Worm (Caenorhabditis elegans) whole organism, L2 larva: Measurements from ENCODE around the gene npr-20.

Source experiments
- C34F6.9 ChIP-seq: fragments of 150-350 bp; optimal IDR thresholded peaks from 2 replicates; lab custom pipeline; 2014; ENCODE audit warnings: missing biosample characterization, missing genetic modification characterization
- F13H6.1 ChIP-seq: sonication (generic microtip); optimal IDR thresholded peaks from 2 replicates; lab custom pipeline; 2016; ENCODE audit warnings: missing genetic modification characterization, missing compliant biosample characterization
- R02D3.7 ChIP-seq: fragments of 150-350 bp; optimal IDR thresholded peaks from 2 replicates; lab custom pipeline; 2014; ENCODE audit warnings: missing biosample characterization, missing genetic modification characterization
- ZK546.5 ChIP-seq: sonication (generic microtip); optimal IDR thresholded peaks from 2 replicates; lab custom pipeline; 2017; ENCODE audit warnings: missing biosample characterization, missing genetic modification characterization
- alr-1 ChIP-seq: fragments of 150-350 bp; optimal IDR thresholded peaks from 2 replicates; lab custom pipeline; 2014; ENCODE audit warnings: missing biosample characterization, missing genetic modification characterization
- ceh-16 ChIP-seq: fragments of 150-350 bp; optimal IDR thresholded peaks from 2 replicates; lab custom pipeline; 2014; ENCODE audit warnings: missing biosample characterization, missing genetic modification characterization
- elt-1 ChIP-seq: fragments of 150-350 bp; optimal IDR thresholded peaks from 2 replicates; lab custom pipeline; 2014; ENCODE audit warnings: missing biosample characterization, missing genetic modification characterization
- elt-3 ChIP-seq: sonication (generic microtip); optimal IDR thresholded peaks from 2 replicates; lab custom pipeline; 2017; ENCODE audit warnings: missing biosample characterization, missing genetic modification characterization
- fos-1 ChIP-seq: fragments of 150-350 bp; optimal IDR thresholded peaks from 2 replicates; lab custom pipeline; 2014; ENCODE audit warnings: missing biosample characterization, missing genetic modification characterization
- gmeb-1 ChIP-seq: fragments of 150-350 bp; optimal IDR thresholded peaks from 2 replicates; lab custom pipeline; 2014; ENCODE audit warnings: missing biosample characterization, missing genetic modification characterization
- lin-11 ChIP-seq: fragments of 150-350 bp; sonication (generic microtip); optimal IDR thresholded peaks from 2 replicates; lab custom pipeline; 2014; ENCODE audit warnings: missing biosample characterization, missing genetic modification characterization, inconsistent platforms, mixed read lengths
- lin-39 ChIP-seq: fragments of 150-350 bp; optimal IDR thresholded peaks from 2 replicates; lab custom pipeline; 2014; ENCODE audit warnings: missing biosample characterization, missing genetic modification reagents, missing genetic modification characterization
- mab-5 ChIP-seq: fragments of 150-350 bp; optimal IDR thresholded peaks from 2 replicates; lab custom pipeline; 2014; ENCODE audit warnings: missing biosample characterization, missing genetic modification characterization
- mbf-1 ChIP-seq: sonication (generic microtip); optimal IDR thresholded peaks from 2 replicates; lab custom pipeline; 2017; ENCODE audit warnings: missing biosample characterization, missing genetic modification characterization
- mdl-1 ChIP-seq, 2 experiments: fragments of 150-350 bp in 1 of 2; sonication (generic microtip) in 1 of 2; optimal IDR thresholded peaks; 2 replicates each; lab custom pipeline; 2017; ENCODE audit warnings: missing biosample characterization in 2 of 2, missing genetic modification characterization in 2 of 2
- nhr-11 ChIP-seq: fragments of 150-350 bp; optimal IDR thresholded peaks from 2 replicates; lab custom pipeline; 2014; ENCODE audit warnings: missing biosample characterization, missing genetic modification characterization
- nhr-21 ChIP-seq: fragments of 150-350 bp; optimal IDR thresholded peaks from 2 replicates; lab custom pipeline; 2014; ENCODE audit warnings: missing biosample characterization, missing genetic modification characterization
- nhr-23 ChIP-seq: fragments of 150-350 bp; optimal IDR thresholded peaks from 2 replicates; lab custom pipeline; 2014; ENCODE audit warnings: missing biosample characterization, missing genetic modification reagents, missing genetic modification characterization
- nhr-237 ChIP-seq: fragments of 150-350 bp; optimal IDR thresholded peaks from 2 replicates; lab custom pipeline; 2014; ENCODE audit warnings: missing biosample characterization, missing genetic modification characterization
- nhr-6 ChIP-seq: fragments of 150-350 bp; optimal IDR thresholded peaks from 2 replicates; lab custom pipeline; 2014; ENCODE audit warnings: missing biosample characterization, missing genetic modification characterization
- peb-1 ChIP-seq: fragments of 150-350 bp; optimal IDR thresholded peaks from 2 replicates; lab custom pipeline; 2014; ENCODE audit warnings: missing biosample characterization, missing genetic modification characterization
- sem-4 ChIP-seq: fragments of 150-350 bp; optimal IDR thresholded peaks from 2 replicates; lab custom pipeline; 2014; ENCODE audit warnings: missing biosample characterization, missing genetic modification reagents, missing genetic modification characterization
- skn-1 ChIP-seq: sonication (generic microtip); optimal IDR thresholded peaks from 2 replicates; lab custom pipeline; 2017; ENCODE audit warnings: missing biosample characterization, missing genetic modification characterization
- sma-3 ChIP-seq: sonication (generic microtip); optimal IDR thresholded peaks from 2 replicates; lab custom pipeline; 2016; ENCODE audit warnings: missing genetic modification reagents, missing genetic modification characterization, missing compliant biosample characterization
- sma-9 ChIP-seq, 2 experiments: fragments of 150-350 bp in 1 of 2; sonication (generic microtip) in 1 of 2; optimal IDR thresholded peaks; 2 replicates each; lab custom pipeline; 2014 to 2016; ENCODE audit warnings: missing genetic modification characterization in 2 of 2, mild to moderate bottlenecking in 1 of 2, missing biosample characterization in 1 of 2, missing compliant biosample characterization in 1 of 2, missing genetic modification reagents in 1 of 2, moderate library complexity in 1 of 2
- snpc-4 ChIP-seq: fragments of 150-350 bp; optimal IDR thresholded peaks from 2 replicates; lab custom pipeline; 2014; ENCODE audit warnings: missing biosample characterization, missing genetic modification characterization
- unc-39 ChIP-seq: fragments of 150-350 bp; optimal IDR thresholded peaks from 2 replicates; lab custom pipeline; 2014; ENCODE audit warnings: missing biosample characterization, missing genetic modification characterization
- unc-55 ChIP-seq: fragments of 150-350 bp; sonication (generic microtip); optimal IDR thresholded peaks from 3 replicates; lab custom pipeline; 2014; ENCODE audit warnings: missing biosample characterization, missing genetic modification reagents, missing genetic modification characterization
- zag-1 ChIP-seq: fragments of 150-350 bp; optimal IDR thresholded peaks from 2 replicates; lab custom pipeline; 2014; ENCODE audit warnings: missing biosample characterization, missing genetic modification characterization
- ztf-1 ChIP-seq: fragments of 200-800 bp; sonication (Bioruptor generic); conservative IDR thresholded peaks from 2 replicates; pipeline ENCODE4 v1.3.6; 2022; ENCODE audit warnings: missing genetic modification characterization, missing compliant biosample characterization
- ztf-11 ChIP-seq: sonication (generic microtip); optimal IDR thresholded peaks from 2 replicates; lab custom pipeline; 2017; ENCODE audit warnings: missing biosample characterization, missing genetic modification characterization

Gene npr-20

DNA sequence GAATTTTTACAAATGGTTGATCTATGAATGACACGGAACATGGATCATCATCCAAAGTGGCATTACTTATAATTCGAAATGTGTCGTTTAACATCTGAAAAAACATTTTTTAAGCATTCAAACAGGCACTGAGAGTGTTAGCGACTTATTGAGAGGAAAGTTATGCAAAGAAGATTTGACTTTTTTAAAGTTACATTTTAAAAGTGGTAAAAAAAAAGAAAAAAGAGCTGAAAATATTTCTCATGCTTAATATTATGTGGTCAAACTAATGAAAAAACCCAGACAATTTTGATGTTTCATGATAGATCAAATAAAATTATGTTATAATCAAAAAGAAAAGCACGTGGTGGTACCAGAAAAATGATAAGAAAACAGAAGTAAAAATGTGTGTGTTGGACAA is at the start of gene npr-20:
npr-20 (minus strand) TSS at position 101 of the 400 bp plus-strand sequence.
- TF ChIP-seq ceh-16 (tag; lab: Kevin White, UChicago): no peak

DNA sequence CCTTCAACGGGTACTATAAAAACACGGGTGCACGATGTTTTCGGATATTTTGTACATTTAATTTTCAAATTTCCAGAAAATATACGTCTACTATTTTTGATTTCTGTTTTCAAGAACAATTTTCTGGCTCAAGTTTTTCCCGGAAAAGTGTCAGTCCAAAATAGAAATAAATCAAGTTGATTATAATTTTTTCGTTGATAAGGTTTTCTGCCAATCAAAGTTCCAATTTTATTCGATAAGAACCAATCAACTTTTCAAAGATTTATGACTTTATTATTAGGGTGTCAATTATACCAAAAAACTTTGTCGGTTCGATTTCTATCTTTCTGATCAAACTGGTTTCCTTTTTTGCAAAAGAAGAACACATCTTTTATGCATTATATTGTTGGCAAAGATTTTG is 49.7 kb upstream of the npr-20 start:
- peak; percentile 33 for TF ChIP-seq fos-1 (tag; lab: Kevin White, UChicago)
- no peak for TF ChIP-seq sma-9 (GFP tag; optimal IDR thresholded peaks at IDR 0.05; lab: Kevin White, UChicago)
- no peak for TF ChIP-seq sma-9 (tag; optimal IDR thresholded peaks at IDR 0.05; lab: Kevin White, UChicago)

- TF ChIP-seq unc-55: peak; percentile 31
- peak; percentile 3 for TF ChIP-seq nhr-21 (tag; lab: Kevin White, UChicago)
- no peak for TF ChIP-seq ZK546.5 (tag; lab: Kevin White, UChicago)
These were observed 47.6 kb upstream of the npr-20 start for ce11 chrII:8912523-8913017.

- TF ChIP-seq peb-1 (tag; lab: Kevin White, UChicago): no peak
- TF ChIP-seq unc-39 (tag; lab: Kevin White, UChicago): no peak
- TF ChIP-seq skn-1 (tag; lab: Kevin White, UChicago): no peak
- TF ChIP-seq snpc-4: no peak
- TF ChIP-seq lin-39 (tag; lab: Kevin White, UChicago): no peak
- TF ChIP-seq nhr-23: no peak
- TF ChIP-seq ceh-16 (tag; lab: Kevin White, UChicago): no peak
- TF ChIP-seq sem-4: no peak
- no peak for TF ChIP-seq zag-1 (tag; lab: Kevin White, UChicago)
- TF ChIP-seq elt-1 (tag; lab: Kevin White, UChicago): no peak
- TF ChIP-seq R02D3.7: no peak
- no peak for TF ChIP-seq sma-9 (GFP tag; optimal IDR thresholded peaks at IDR 0.05; lab: Kevin White, UChicago)
- TF ChIP-seq sma-9 (tag; optimal IDR thresholded peaks at IDR 0.05; lab: Kevin White, UChicago): no peak
- no peak for TF ChIP-seq ZK546.5 (tag; lab: Kevin White, UChicago)
- no peak for TF ChIP-seq C34F6.9 (tag; lab: Kevin White, UChicago)
- no peak for TF ChIP-seq F13H6.1 (tag; lab: Kevin White, UChicago)
- no peak for TF ChIP-seq mbf-1 (tag; lab: Kevin White, UChicago)
These were observed 47.0 kb upstream of the npr-20 start, which contains the start of gene B0457.4 for ce11 chrII:8911929-8912328. Gene B0457.4 (minus strand): TSS chrII:8912029.

ce11 chrII:8903871-8904270 is 38.9 kb upstream of the npr-20 start:
- TF ChIP-seq gmeb-1 (tag; lab: Kevin White, UChicago) (no peak), elt-3 (tag; lab: Kevin White, UChicago) (no peak), nhr-23 (no peak), nhr-6 (tag; lab: Kevin White, UChicago) (no peak)

- TF ChIP-seq ztf-1 (no peak), nhr-21 (tag; lab: Kevin White, UChicago) (no peak), unc-55 (no peak), mdl-1 (tag; optimal IDR thresholded peaks at IDR 0.05; lab: Kevin White, UChicago) (no peak), nhr-11 (tag; lab: Kevin White, UChicago) (no peak), peb-1 (tag; lab: Kevin White, UChicago) (no peak), ZK546.5 (tag; lab: Kevin White, UChicago) (no peak), C34F6.9 (tag; lab: Kevin White, UChicago) (no peak), sma-3 (GFP tag; lab: Kevin White, UChicago) (no peak), alr-1 (tag; lab: Kevin White, UChicago) (no peak), ztf-11 (tag; lab: Kevin White, UChicago) (no peak), mab-5 (tag; lab: Kevin White, UChicago) (no peak), nhr-237 (tag; lab: Kevin White, UChicago) (no peak), lin-11 (tag; lab: Kevin White, UChicago) (no peak)
These were observed 34.4 kb upstream of the npr-20 start for ce11 chrII:8899357-8899748.
